Worm (Caenorhabditis elegans) whole organism, L4/young adult: ENCODE data around the gene baz-2.
A peak's percentile ranks its signal among the peaks of the same experiment; 100 is the strongest.

Source experiments
- W03F9.2 ChIP-seq: fragments of 150-350 bp; optimal IDR thresholded peaks from 2 replicates; lab custom pipeline; 2014; ENCODE audit warnings: missing biosample characterization, missing genetic modification characterization
- dao-5 ChIP-seq: sonication (generic microtip); optimal IDR thresholded peaks from 2 replicates; lab custom pipeline; 2016; ENCODE audit warnings: missing genotype, missing genetic modification characterization, moderate library complexity, missing compliant biosample characterization
- him-1 ChIP-seq: sonication (generic microtip); optimal IDR thresholded peaks from 2 replicates; lab custom pipeline; 2016; ENCODE audit warnings: missing genotype, missing genetic modification reagents, missing genetic modification characterization, missing compliant biosample characterization

Gene baz-2

ce11 chrIII:7643084-7643483 lies 12.7 kb downstream of the baz-2 start, which contains the start of gene upp-1:
upp-1 (minus strand) TSS chrIII:7643101.
- TF ChIP-seq dao-5 (tag; lab: Kevin White, UChicago): no peak
- TF ChIP-seq him-1 (tag; lab: Kevin White, UChicago): no peak
- TF ChIP-seq W03F9.2 (tag; lab: Kevin White, UChicago): no peak

- TF ChIP-seq him-1 (tag; lab: Kevin White, UChicago): peak; percentile 15
- no peak for TF ChIP-seq dao-5 (tag; lab: Kevin White, UChicago)
- TF ChIP-seq W03F9.2 (tag; lab: Kevin White, UChicago): no peak
Measured at ce11 chrIII:7642015-7642414, 13.8 kb downstream of the baz-2 start.

- TF ChIP-seq W03F9.2 (tag; lab: Kevin White, UChicago) (no peak), dao-5 (tag; lab: Kevin White, UChicago) (no peak), him-1 (tag; lab: Kevin White, UChicago) (no peak)
Measured at ce11 chrIII:7641337-7641736, 14.5 kb downstream of the baz-2 start.

- TF ChIP-seq W03F9.2 (tag; lab: Kevin White, UChicago) (no peak), him-1 (tag; lab: Kevin White, UChicago) (no peak)
Measured at ce11 chrIII:7625086-7625485, 30.7 kb downstream of the baz-2 start, which contains the start of gene fbn-1. fbn-1 (plus strand) TSS chrIII:7625386.

ce11 chrIII:7622922-7623321 lies 32.9 kb downstream of the baz-2 start:
- TF ChIP-seq dao-5 (tag; lab: Kevin White, UChicago): no peak
- TF ChIP-seq him-1 (tag; lab: Kevin White, UChicago): no peak
- no peak for TF ChIP-seq W03F9.2 (tag; lab: Kevin White, UChicago)

ce11 chrIII:7621355-7621754 lies 34.5 kb downstream of the baz-2 start:
- TF ChIP-seq him-1 (tag; lab: Kevin White, UChicago): no peak

- no peak for TF ChIP-seq W03F9.2 (tag; lab: Kevin White, UChicago)
- TF ChIP-seq him-1 (tag; lab: Kevin White, UChicago): no peak
- TF ChIP-seq dao-5 (tag; lab: Kevin White, UChicago): no peak
Measured at ce11 chrIII:7619846-7620245, 36.0 kb downstream of the baz-2 start.

- no peak for TF ChIP-seq W03F9.2 (tag; lab: Kevin White, UChicago)
- no peak for TF ChIP-seq dao-5 (tag; lab: Kevin White, UChicago)
- TF ChIP-seq him-1 (tag; lab: Kevin White, UChicago): no peak
Measured at ce11 chrIII:7618294-7618693, 37.5 kb downstream of the baz-2 start.

- TF ChIP-seq him-1 (tag; lab: Kevin White, UChicago): no peak
- TF ChIP-seq W03F9.2 (tag; lab: Kevin White, UChicago): no peak
- no peak for TF ChIP-seq dao-5 (tag; lab: Kevin White, UChicago)
Measured at ce11 chrIII:7616228-7616627, 39.6 kb downstream of the baz-2 start, which contains the start of gene T04A6.1. T04A6.1 (plus strand) TSS chrIII:7616528.

ce11 chrIII:7614530-7614929 lies 41.3 kb downstream of the baz-2 start, which contains the start of gene T04A6.2:
T04A6.2 (plus strand) TSS chrIII:7614830.
- no peak for TF ChIP-seq him-1 (tag; lab: Kevin White, UChicago)
- TF ChIP-seq W03F9.2 (tag; lab: Kevin White, UChicago): no peak

- TF ChIP-seq him-1 (tag; lab: Kevin White, UChicago) (no peak), W03F9.2 (tag; lab: Kevin White, UChicago) (no peak), dao-5 (tag; lab: Kevin White, UChicago) (no peak)
Measured at ce11 chrIII:7609168-7609567, 46.7 kb downstream of the baz-2 start, which contains the start of gene nsph-4.3. nsph-4.3 (minus strand) TSS chrIII:7609268.

ce11 chrIII:7608223-7608622 lies 47.6 kb downstream of the baz-2 start, which contains the start of gene T04A6.3:
T04A6.3 (minus strand) TSS chrIII:7608323.
- TF ChIP-seq him-1 (tag; lab: Kevin White, UChicago) (no peak), W03F9.2 (tag; lab: Kevin White, UChicago) (no peak), dao-5 (tag; lab: Kevin White, UChicago) (no peak)
